Worm (Caenorhabditis elegans): ENCODE measurements around the gene W09C2.9.
A peak's percentile ranks its signal among the peaks of the same experiment; 100 is the strongest.

The W09C2.9 gene

ce11 chrIV:9668103-9668672, 45.0 kb upstream of the W09C2.9 start:
- no peak for TF ChIP-seq ztf-4 (tag; optimal IDR thresholded peaks at IDR 0.05)
- TF ChIP-seq lin-39 (tag; optimal IDR thresholded peaks at IDR 0.05), result no peak
- TF ChIP-seq mef-2 (tag; optimal IDR thresholded peaks at IDR 0.05), result no peak
- TF ChIP-seq hlh-4 (tag; optimal IDR thresholded peaks at IDR 0.05), result no peak
- no peak for TF ChIP-seq fkh-4 (tag; optimal IDR thresholded peaks at IDR 0.05; ENCODE audit: borderline replicate concordance)
- TF ChIP-seq C04F5.9 (tag; optimal IDR thresholded peaks at IDR 0.05), result no peak
- TF ChIP-seq unc-62 (GFP tag; optimal IDR thresholded peaks at IDR 0.05), result no peak
- TF ChIP-seq ceh-88 (GFP tag; IDR thresholded peaks at IDR 0.05), result no peak
- peak; percentile 46 for TF ChIP-seq lin-14 (GFP tag; optimal IDR thresholded peaks at IDR 0.05)
- no peak for TF ChIP-seq nhr-47 (tag; optimal IDR thresholded peaks at IDR 0.05)
- TF ChIP-seq efl-1 (optimal IDR thresholded peaks at IDR 0.05), result no peak
- peak in 1 of 2 experiments; percentile 56 for TF ChIP-seq efl-1 (GFP tag; optimal IDR thresholded peaks at IDR 0.05 in 1 of 2)
- no peak for TF ChIP-seq lir-3 (tag; optimal IDR thresholded peaks at IDR 0.05; ENCODE audit: poor library complexity)
- TF ChIP-seq efl-3 (GFP tag; optimal IDR thresholded peaks at IDR 0.05), result no peak
- TF ChIP-seq nhr-85 (tag), result no peak
- TF ChIP-seq nhr-11 (tag; optimal IDR thresholded peaks at IDR 0.05), result no peak
- no peak for TF ChIP-seq hlh-17 (GFP tag; optimal IDR thresholded peaks at IDR 0.05; ENCODE audit: borderline replicate concordance)
- no peak for TF ChIP-seq nhr-90 (tag; optimal IDR thresholded peaks at IDR 0.05; ENCODE audit: poor library complexity)
- TF ChIP-seq zip-4 (GFP tag; optimal IDR thresholded peaks at IDR 0.05), result no peak
- no peak for TF ChIP-seq unc-30 (tag; optimal IDR thresholded peaks at IDR 0.05)
- TF ChIP-seq mdl-1 (tag; optimal IDR thresholded peaks at IDR 0.05), result peak in 1 of 2 experiments; percentile 31
- TF ChIP-seq ama-1 (optimal IDR thresholded peaks at IDR 0.05), result no peak
- peak; percentile 10; the same call in 1 of the 2 replicates for TF ChIP-seq nhr-19 (GFP tag; conservative IDR thresholded peaks at IDR 0.05)
- no peak for TF ChIP-seq ztf-11 (tag; optimal IDR thresholded peaks at IDR 0.05)
- TF ChIP-seq nhr-20 (tag; optimal IDR thresholded peaks at IDR 0.05), result peak; percentile 77
- TF ChIP-seq egl-27 (tag; optimal IDR thresholded peaks at IDR 0.05), result no peak
- TF ChIP-seq snu-23 (GFP tag; optimal IDR thresholded peaks at IDR 0.05), result peak; percentile 23
- peak; percentile 64 for TF ChIP-seq nhr-71 (tag; optimal IDR thresholded peaks at IDR 0.05)
- TF ChIP-seq elt-2 (tag; optimal IDR thresholded peaks at IDR 0.05), result peak; percentile 65
- no peak for TF ChIP-seq nhr-76 (tag; optimal IDR thresholded peaks at IDR 0.05)
- TF ChIP-seq lsy-2 (tag; optimal IDR thresholded peaks at IDR 0.05), result no peak
- no peak for TF ChIP-seq grh-1 (GFP tag; IDR thresholded peaks at IDR 0.05)
- TF ChIP-seq mab-9 (GFP tag; IDR thresholded peaks at IDR 0.05), result no peak
- TF ChIP-seq ets-5 (GFP tag; IDR thresholded peaks at IDR 0.05), result no peak
- no peak for TF ChIP-seq zag-1 (tag; optimal IDR thresholded peaks at IDR 0.05)
- TF ChIP-seq lin-35 (GFP tag; optimal IDR thresholded peaks at IDR 0.05), result peak in 1 of 2 experiments; percentile 14
- no peak for TF ChIP-seq fkh-10 (GFP tag; optimal IDR thresholded peaks at IDR 0.05)

ce11 chrIV:9667084-9667483, 43.9 kb upstream of the W09C2.9 start:
- TF ChIP-seq dpl-1 (GFP tag; optimal IDR thresholded peaks at IDR 0.05) (no peak), blmp-1 (tag; optimal IDR thresholded peaks at IDR 0.05) (no peak), mep-1 (tag; optimal IDR thresholded peaks at IDR 0.05) (peak; percentile 17), nhr-85 (tag) (peak; percentile 73), elt-2 (tag; optimal IDR thresholded peaks at IDR 0.05) (peak; percentile 4), grh-1 (GFP tag; IDR thresholded peaks at IDR 0.05) (no peak), lin-14 (GFP tag; optimal IDR thresholded peaks at IDR 0.05) (peak; percentile 11), lin-15B (tag; optimal IDR thresholded peaks at IDR 0.05) (no peak), nhr-47 (tag; optimal IDR thresholded peaks at IDR 0.05) (peak; percentile 0), ets-5 (GFP tag; IDR thresholded peaks at IDR 0.05) (no peak), fkh-4 (tag; optimal IDR thresholded peaks at IDR 0.05; ENCODE audit: borderline replicate concordance) (no peak), lsy-2 (tag; optimal IDR thresholded peaks at IDR 0.05) (peak in 1 of 2 experiments; percentile 10), irx-1 (tag; optimal IDR thresholded peaks at IDR 0.05) (no peak), aha-1 (tag; optimal IDR thresholded peaks at IDR 0.05) (no peak)

Data from whole organism, L1 larva.